Worm (Caenorhabditis elegans) whole organism, young adult: ENCODE data around the gene hsp-12.2.

Experiments used
- F23B12.7 ChIP-seq: sonication (generic microtip); optimal IDR thresholded peaks from 2 replicates; lab custom pipeline; 2017; ENCODE audit warnings: missing genetic modification characterization, mild to moderate bottlenecking, missing compliant biosample characterization, antibody characterized with exemption, moderate library complexity; ENCODE audit not compliant: insufficient read depth
- F37B4.10 ChIP-seq: fragments of 200-800 bp; sonication (Bioruptor generic); IDR thresholded peaks from 2 replicates; pipeline ENCODE4 v1.3.6; 2022; ENCODE audit warnings: missing genetic modification characterization, missing compliant biosample characterization
- F57A8.1 ChIP-seq: fragments of 200-800 bp; sonication (Bioruptor generic); optimal IDR thresholded peaks from 2 replicates; lab custom pipeline; 2018; ENCODE audit warnings: mild to moderate bottlenecking, missing genetic modification characterization, moderate library complexity, missing compliant biosample characterization
- ZK185.1 ChIP-seq: sonication (generic microtip); optimal IDR thresholded peaks from 2 replicates; lab custom pipeline; 2016; ENCODE audit warnings: mild to moderate bottlenecking, missing genetic modification characterization, missing compliant biosample characterization; ENCODE audit not compliant: poor library complexity, severe bottlenecking
- ama-1 ChIP-seq, 3 experiments: fragments of 150-350 bp in 1 of 3; sonication (generic microtip) in 2 of 3; optimal IDR thresholded peaks; 2 replicates each; lab custom pipeline; 2014 to 2018; ENCODE audit warnings: missing biosample characterization in 2 of 3, missing genetic modification characterization in 2 of 3, missing genetic modification reagents in 2 of 3
- attf-3 ChIP-seq: fragments of 200-800 bp; sonication (Bioruptor generic); conservative IDR thresholded peaks from 2 replicates; pipeline ENCODE4 v1.3.6; 2022; ENCODE audit warnings: missing genetic modification reagents, missing genetic modification characterization, missing compliant biosample characterization
- attf-5 ChIP-seq: fragments of 200-800 bp; sonication (Bioruptor generic); optimal IDR thresholded peaks from 2 replicates; lab custom pipeline; 2018; ENCODE audit warnings: mild to moderate bottlenecking, missing genetic modification characterization, missing compliant biosample characterization
- bed-1 ChIP-seq: fragments of 200-800 bp; sonication (Bioruptor generic); IDR thresholded peaks from 2 replicates; pipeline ENCODE4 v1.3.6; 2022; ENCODE audit warnings: missing genetic modification reagents, missing genetic modification characterization, missing compliant biosample characterization
- bed-2 ChIP-seq: fragments of 200-800 bp; sonication (Bioruptor generic); IDR thresholded peaks from 2 replicates; pipeline ENCODE4 v1.3.6; 2022; ENCODE audit warnings: missing genetic modification reagents, missing genetic modification characterization, missing compliant biosample characterization
- cebp-2 ChIP-seq: fragments of 200-800 bp; sonication (Bioruptor generic); IDR thresholded peaks from 2 replicates; pipeline ENCODE4 v1.3.6; 2022; ENCODE audit warnings: missing genetic modification characterization, missing compliant biosample characterization
- ceh-100 ChIP-seq: fragments of 200-800 bp; sonication (Bioruptor generic); IDR thresholded peaks from 2 replicates; pipeline ENCODE4 v1.3.6; 2022; ENCODE audit warnings: missing genetic modification reagents, missing genetic modification characterization, missing compliant biosample characterization
- ceh-27 ChIP-seq: fragments of 200-800 bp; sonication (Bioruptor generic); optimal IDR thresholded peaks from 2 replicates; lab custom pipeline; 2018; ENCODE audit warnings: mild to moderate bottlenecking, missing genetic modification characterization, moderate library complexity, missing compliant biosample characterization
- ceh-40 ChIP-seq: fragments of 200-800 bp; sonication (Bioruptor generic); IDR thresholded peaks from 2 replicates; pipeline ENCODE4 v1.3.6; 2022; ENCODE audit warnings: missing genetic modification characterization, missing compliant biosample characterization
- dpl-1 ChIP-seq: fragments of 150-350 bp; optimal IDR thresholded peaks from 2 replicates; lab custom pipeline; 2014; ENCODE audit warnings: missing biosample characterization, missing genetic modification reagents, missing genetic modification characterization
- ekl-4 ChIP-seq: fragments of 200-800 bp; sonication (Bioruptor generic); IDR thresholded peaks from 2 replicates; pipeline ENCODE4 v1.3.6; 2022; ENCODE audit warnings: missing genetic modification reagents, missing genetic modification characterization, missing compliant biosample characterization
- hlh-12 ChIP-seq: sonication (generic microtip); optimal IDR thresholded peaks from 2 replicates; lab custom pipeline; 2016; ENCODE audit warnings: missing genetic modification characterization, missing compliant biosample characterization
- hmg-1.2 ChIP-seq: fragments of 200-800 bp; sonication (Bioruptor generic); IDR thresholded peaks from 2 replicates; pipeline ENCODE4 v1.3.6; 2022; ENCODE audit warnings: missing genetic modification reagents, missing genetic modification characterization, missing compliant biosample characterization
- hmg-20 ChIP-seq: fragments of 200-800 bp; sonication (Bioruptor generic); IDR thresholded peaks from 2 replicates; pipeline ENCODE4 v1.3.6; 2022; ENCODE audit warnings: missing genetic modification reagents, missing genetic modification characterization, missing compliant biosample characterization
- lin-26 ChIP-seq: fragments of 200-800 bp; sonication (Bioruptor generic); IDR thresholded peaks from 2 replicates; pipeline ENCODE4 v1.3.6; 2022; ENCODE audit warnings: missing genetic modification reagents, missing genetic modification characterization, missing compliant biosample characterization
- lin-40 ChIP-seq: sonication (generic microtip); optimal IDR thresholded peaks from 2 replicates; lab custom pipeline; 2016; ENCODE audit warnings: missing genetic modification characterization, mild to moderate bottlenecking, missing compliant biosample characterization, missing genotype, missing genetic modification reagents
- lir-1 ChIP-seq: fragments of 200-800 bp; sonication (Bioruptor generic); conservative IDR thresholded peaks from 2 replicates; pipeline ENCODE4 v1.3.6; 2022; ENCODE audit warnings: missing genetic modification reagents, missing genetic modification characterization, missing compliant biosample characterization
- mcd-1 ChIP-seq: fragments of 200-800 bp; sonication (Bioruptor generic); IDR thresholded peaks from 2 replicates; pipeline ENCODE4 v1.3.6; 2022; ENCODE audit warnings: missing genetic modification reagents, missing genetic modification characterization, missing compliant biosample characterization
- nhr-179 ChIP-seq: sonication (generic microtip); optimal IDR thresholded peaks from 2 replicates; lab custom pipeline; 2016; ENCODE audit warnings: mild to moderate bottlenecking, missing genetic modification characterization, missing compliant biosample characterization
- nhr-80 ChIP-seq: sonication (generic microtip); optimal IDR thresholded peaks from 2 replicates; lab custom pipeline; 2016; ENCODE audit warnings: missing genetic modification characterization, missing compliant biosample characterization
- pbrm-1 ChIP-seq: fragments of 200-800 bp; sonication (Bioruptor generic); IDR thresholded peaks from 2 replicates; pipeline ENCODE4 v1.3.6; 2022; ENCODE audit warnings: missing genetic modification reagents, missing genetic modification characterization, missing compliant biosample characterization
- rec-8 ChIP-seq, 2 experiments: sonication (generic microtip); optimal IDR thresholded peaks; 2 replicates each; lab custom pipeline; 2016; ENCODE audit warnings: mild to moderate bottlenecking in 2 of 2, missing genetic modification characterization in 2 of 2, missing genetic modification reagents in 2 of 2, missing genotype in 2 of 2, missing biosample characterization in 1 of 2, missing compliant biosample characterization in 1 of 2, moderate library complexity in 1 of 2
- repo-1 ChIP-seq: sonication (generic microtip); optimal IDR thresholded peaks from 2 replicates; lab custom pipeline; 2017; ENCODE audit warnings: mild to moderate bottlenecking, missing genetic modification characterization, missing compliant biosample characterization
- sdz-38 ChIP-seq: sonication (generic microtip); optimal IDR thresholded peaks from 2 replicates; lab custom pipeline; 2016; ENCODE audit warnings: missing genotype, missing genetic modification characterization, missing compliant biosample characterization
- snpc-1.3 ChIP-seq: sonication (generic microtip); optimal IDR thresholded peaks from 2 replicates; lab custom pipeline; 2017; ENCODE audit warnings: missing genetic modification characterization, mild to moderate bottlenecking, missing compliant biosample characterization, antibody characterized with exemption, moderate library complexity, missing genotype, missing genetic modification reagents; ENCODE audit not compliant: insufficient read depth
- snpc-3.4 ChIP-seq: sonication (generic microtip); optimal IDR thresholded peaks from 2 replicates; lab custom pipeline; 2017; ENCODE audit warnings: missing genetic modification characterization, mild to moderate bottlenecking, missing compliant biosample characterization, antibody characterized with exemption, moderate library complexity, missing genotype, missing genetic modification reagents
- somi-1 ChIP-seq: fragments of 200-800 bp; sonication (Bioruptor generic); optimal IDR thresholded peaks from 2 replicates; lab custom pipeline; 2018; ENCODE audit warnings: mild to moderate bottlenecking, missing genetic modification characterization, missing compliant biosample characterization
- tbx-9 ChIP-seq: sonication (generic microtip); optimal IDR thresholded peaks from 2 replicates; lab custom pipeline; 2016; ENCODE audit warnings: borderline replicate concordance, missing genetic modification characterization, inconsistent platforms, missing compliant biosample characterization
- tlf-1 ChIP-seq: fragments of 200-800 bp; sonication (Bioruptor generic); optimal IDR thresholded peaks from 2 replicates; lab custom pipeline; 2018; ENCODE audit warnings: mild to moderate bottlenecking, missing genetic modification characterization, missing compliant biosample characterization
- ztf-18 ChIP-seq: sonication (generic microtip); optimal IDR thresholded peaks from 2 replicates; lab custom pipeline; 2016; ENCODE audit warnings: missing genotype, mild to moderate bottlenecking, missing genetic modification characterization, missing compliant biosample characterization
- ztf-25 ChIP-seq: fragments of 200-800 bp; sonication (Bioruptor generic); IDR thresholded peaks from 2 replicates; pipeline ENCODE4 v1.3.6; 2022; ENCODE audit warnings: missing genetic modification reagents, missing genetic modification characterization, missing compliant biosample characterization
- ztf-28 ChIP-seq: fragments of 200-800 bp; sonication (Bioruptor generic); IDR thresholded peaks from 2 replicates; pipeline ENCODE4 v1.3.6; 2022; ENCODE audit warnings: missing genetic modification reagents, missing genetic modification characterization, missing compliant biosample characterization

The hsp-12.2 gene

DNA sequence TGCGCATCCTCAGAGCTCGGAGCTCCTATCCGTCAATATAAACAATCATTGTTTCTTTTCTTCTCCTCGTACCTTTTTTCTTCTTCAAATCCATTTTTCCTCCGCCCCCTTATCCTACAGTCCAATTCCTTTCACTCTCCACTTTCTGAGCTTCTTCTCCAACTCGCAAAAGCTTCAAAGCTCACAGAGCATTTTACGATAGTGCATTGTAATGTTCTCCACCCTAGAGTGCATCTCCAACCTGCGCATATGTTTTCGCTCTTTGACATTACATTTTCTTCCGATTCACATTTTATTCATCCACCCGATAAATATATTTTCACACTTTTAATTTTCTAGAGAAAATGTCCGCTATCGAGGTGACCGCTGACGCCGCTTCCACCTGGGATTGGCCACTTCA is at the start of gene hsp-12.2:
Gene hsp-12.2, plus strand, starts transcription at position 301 of the 400 bp plus-strand sequence.
- TF ChIP-seq somi-1 (GFP tag; lab: Kevin White, UChicago) (no peak), ceh-100 (GFP tag; lab: Robert Waterston, UW) (no peak), hlh-12 (tag; lab: Kevin White, UChicago) (no peak), bed-2 (GFP tag; lab: Robert Waterston, UW) (no peak), sdz-38 (tag; lab: Kevin White, UChicago) (no peak), F57A8.1 (no peak), hmg-20 (GFP tag; lab: Robert Waterston, UW) (no peak), ZK185.1 (tag; lab: Kevin White, UChicago) (no peak), tbx-9 (tag; lab: Kevin White, UChicago) (no peak), lin-40 (tag; lab: Kevin White, UChicago) (no peak), cebp-2 (GFP tag; lab: Robert Waterston, UW) (no peak), rec-8 (tag; optimal IDR thresholded peaks at IDR 0.05; lab: Kevin White, UChicago) (no peak), ama-1 (optimal IDR thresholded peaks at IDR 0.05; lab: Kevin White, UChicago) (no peak), ama-1 (GFP tag; optimal IDR thresholded peaks at IDR 0.05; lab: Kevin White, UChicago) (no peak), repo-1 (tag; lab: Kevin White, UChicago) (no peak), lir-1 (no peak), pbrm-1 (GFP tag; lab: Robert Waterston, UW) (no peak)

DNA sequence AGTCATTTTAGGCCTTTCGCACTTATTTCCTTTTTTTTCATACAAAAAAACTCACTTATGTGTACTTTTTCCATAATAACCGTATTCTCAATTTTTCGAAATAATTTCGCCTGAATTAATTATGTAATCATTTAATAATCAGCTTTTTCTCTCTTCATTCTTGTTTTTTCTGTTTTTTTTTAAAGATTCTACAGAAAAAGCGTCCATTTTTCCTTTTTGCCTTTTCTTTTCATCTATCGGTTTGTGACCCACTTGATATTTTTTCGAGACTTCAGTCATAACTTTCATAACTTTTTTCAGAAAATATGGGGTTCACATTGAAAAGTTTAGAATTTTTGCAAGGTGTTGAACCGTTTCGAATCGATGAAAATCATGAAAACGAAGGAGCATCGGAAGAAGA is 49.6 kb upstream of the hsp-12.2 start, which contains the start of gene vms-1:
Gene vms-1, plus strand, starts transcription at position 301 of the 400 bp plus-strand sequence.
- TF ChIP-seq F37B4.10 (GFP tag; lab: Robert Waterston, UW), result no peak
- no peak for TF ChIP-seq F23B12.7 (tag; lab: Kevin White, UChicago)
- no peak for TF ChIP-seq lin-26 (GFP tag; lab: Robert Waterston, UW)
- TF ChIP-seq ztf-25, result no peak
- no peak for TF ChIP-seq somi-1 (GFP tag; lab: Kevin White, UChicago)
- TF ChIP-seq ztf-18 (tag; lab: Kevin White, UChicago), result no peak
- TF ChIP-seq ceh-40 (GFP tag; lab: Robert Waterston, UW), result no peak
- no peak for TF ChIP-seq tbx-9 (tag; lab: Kevin White, UChicago)
- no peak for TF ChIP-seq hmg-1.2 (GFP tag; lab: Robert Waterston, UW)
- TF ChIP-seq, all 124 proteins: peak for 0

DNA sequence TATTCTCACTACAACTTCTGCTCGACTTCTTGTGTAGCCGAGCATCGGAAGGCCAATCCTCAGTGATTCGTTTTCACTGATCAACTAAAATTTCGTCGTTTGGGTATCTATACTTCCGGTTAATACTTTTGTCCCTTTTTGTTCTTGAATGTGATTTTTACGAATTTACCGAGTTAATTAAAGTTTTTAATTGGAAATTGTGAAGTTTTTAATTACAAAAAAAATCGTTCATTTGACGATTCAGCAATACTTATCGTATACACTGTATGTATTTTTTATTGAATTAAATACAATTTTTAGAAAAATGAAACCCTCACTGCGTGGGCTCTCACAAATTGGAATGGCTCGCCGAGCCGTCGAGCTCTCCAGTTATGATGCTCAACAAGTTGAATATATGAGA is 46.5 kb upstream of the hsp-12.2 start, which contains the start of gene idi-1:
Gene idi-1, plus strand, starts transcription at position 301 of the 400 bp plus-strand sequence.
- TF ChIP-seq ekl-4 (GFP tag; lab: Robert Waterston, UW), result no peak
- no peak for TF ChIP-seq mcd-1 (GFP tag; lab: Robert Waterston, UW)
- TF ChIP-seq nhr-179 (tag; lab: Kevin White, UChicago), result no peak
- TF ChIP-seq snpc-3.4 (tag; lab: Kevin White, UChicago), result no peak
- no peak for TF ChIP-seq snpc-1.3 (tag; lab: Kevin White, UChicago)
- no peak for TF ChIP-seq attf-5 (GFP tag; lab: Kevin White, UChicago)
- TF ChIP-seq attf-3 (GFP tag; lab: Robert Waterston, UW), result no peak
- TF ChIP-seq tlf-1 (GFP tag; lab: Kevin White, UChicago), result no peak

DNA sequence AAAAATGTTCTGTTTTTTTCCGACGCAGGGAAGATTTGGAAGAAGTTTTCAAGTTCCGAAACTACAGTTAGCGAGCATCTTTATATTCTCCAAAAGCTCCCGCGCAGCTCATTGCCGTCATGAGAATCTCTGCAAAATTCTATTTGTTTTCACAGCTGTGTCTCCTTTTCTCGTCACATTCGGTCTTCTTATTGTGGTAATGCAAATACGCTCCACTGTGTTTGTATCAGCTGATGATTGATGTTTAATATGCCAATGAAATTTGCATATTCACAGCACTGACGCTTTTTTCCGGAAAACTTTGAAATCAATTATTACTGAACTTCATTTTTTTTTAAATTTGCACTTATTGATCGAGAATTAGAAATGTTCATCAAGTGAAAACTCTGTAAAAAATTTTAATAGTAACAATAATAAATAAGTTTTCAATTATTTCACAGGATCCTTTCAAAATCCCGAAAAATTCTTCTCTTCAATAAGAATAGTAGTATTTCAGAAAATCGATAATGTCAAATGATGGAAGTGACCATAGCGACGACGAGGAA is 44.7 kb upstream of the hsp-12.2 start, which contains the start of gene K06H7.2:
Gene K06H7.2, plus strand, starts transcription at position 495 of the 545 bp plus-strand sequence.
- TF ChIP-seq attf-5 (GFP tag; lab: Kevin White, UChicago) (peak; percentile 79), F57A8.1 (no peak), nhr-80 (tag; lab: Kevin White, UChicago) (peak; percentile 38), lin-40 (tag; lab: Kevin White, UChicago) (peak; percentile 4), attf-3 (GFP tag; lab: Robert Waterston, UW) (no peak), ceh-27 (peak; percentile 4), dpl-1 (GFP tag; lab: Kevin White, UChicago) (no peak), bed-1 (GFP tag; lab: Robert Waterston, UW) (no peak), mcd-1 (GFP tag; lab: Robert Waterston, UW) (peak; percentile 79), ztf-28 (GFP tag; lab: Robert Waterston, UW) (no peak), hmg-1.2 (GFP tag; lab: Robert Waterston, UW) (0 out of 2 replicates have a peak, but pooled peaks have one; percentile 12)
